Worm (Caenorhabditis elegans): ENCODE results near the gene C14B1.8.

Gene C14B1.8

ce11 chrIII:3737742-3738141 is 18.3 kb upstream of the C14B1.8 start:
- TF ChIP-seq klf-2 (GFP tag; conservative IDR thresholded peaks at IDR 0.05): no peak
- no peak for TF ChIP-seq ref-1 (GFP tag; conservative IDR thresholded peaks at IDR 0.05)
- TF ChIP-seq med-1 (GFP tag; optimal IDR thresholded peaks at IDR 0.05; ENCODE audit: insufficient read depth): no peak
- TF ChIP-seq flt-1 (GFP tag; IDR thresholded peaks at IDR 0.05): no peak
- TF ChIP-seq cog-1 (tag; optimal IDR thresholded peaks at IDR 0.05): no peak
- no peak for TF ChIP-seq tab-1 (GFP tag; IDR thresholded peaks at IDR 0.05)

- no peak for TF ChIP-seq klf-2 (GFP tag; conservative IDR thresholded peaks at IDR 0.05)
- TF ChIP-seq ztf-29 (GFP tag; IDR thresholded peaks at IDR 0.05): no peak
- no peak for TF ChIP-seq T22C8.4 (GFP tag; IDR thresholded peaks at IDR 0.05)
Measured at ce11 chrIII:3736302-3736701, 16.8 kb upstream of the C14B1.8 start, which contains the start of gene F34D10.4. F34D10.4 (plus strand) TSS chrIII:3736602.

ce11 chrIII:3735509-3736255 is 16.2 kb upstream of the C14B1.8 start:
- TF ChIP-seq ztf-29 (GFP tag; IDR thresholded peaks at IDR 0.05): no peak
- no peak for TF ChIP-seq T22C8.4 (GFP tag; IDR thresholded peaks at IDR 0.05)
- TF ChIP-seq ztf-23 (GFP tag; IDR thresholded peaks at IDR 0.05): no peak
- TF ChIP-seq flt-1 (GFP tag; IDR thresholded peaks at IDR 0.05): no peak
- no peak for TF ChIP-seq cog-1 (tag; optimal IDR thresholded peaks at IDR 0.05)
- TF ChIP-seq ref-1 (GFP tag; conservative IDR thresholded peaks at IDR 0.05): no peak
- TF ChIP-seq klf-2 (GFP tag; conservative IDR thresholded peaks at IDR 0.05): no peak
- TF ChIP-seq tab-1 (GFP tag; IDR thresholded peaks at IDR 0.05): no peak
- no peak for TF ChIP-seq med-1 (GFP tag; optimal IDR thresholded peaks at IDR 0.05; ENCODE audit: insufficient read depth)

ce11 chrIII:3734990-3735389 is 15.5 kb upstream of the C14B1.8 start, which contains the start of gene evl-18:
evl-18 (minus strand) TSS chrIII:3735039.
- no peak for TF ChIP-seq flt-1 (GFP tag; IDR thresholded peaks at IDR 0.05)
- TF ChIP-seq ztf-29 (GFP tag; IDR thresholded peaks at IDR 0.05): no peak
- no peak for TF ChIP-seq cog-1 (tag; optimal IDR thresholded peaks at IDR 0.05)
- TF ChIP-seq T22C8.4 (GFP tag; IDR thresholded peaks at IDR 0.05): no peak
- TF ChIP-seq ref-1 (GFP tag; conservative IDR thresholded peaks at IDR 0.05): no peak
- TF ChIP-seq klf-2 (GFP tag; conservative IDR thresholded peaks at IDR 0.05): no peak
- TF ChIP-seq tab-1 (GFP tag; IDR thresholded peaks at IDR 0.05): no peak
- TF ChIP-seq med-1 (GFP tag; optimal IDR thresholded peaks at IDR 0.05; ENCODE audit: insufficient read depth): no peak
- no peak for TF ChIP-seq ztf-23 (GFP tag; IDR thresholded peaks at IDR 0.05)

ce11 chrIII:3734007-3734406 is 14.5 kb upstream of the C14B1.8 start, which contains the start of gene F34D10.3:
F34D10.3 (plus strand) TSS chrIII:3734255.
- no peak for TF ChIP-seq ztf-29 (GFP tag; IDR thresholded peaks at IDR 0.05)
- TF ChIP-seq flt-1 (GFP tag; IDR thresholded peaks at IDR 0.05): no peak
- TF ChIP-seq ztf-23 (GFP tag; IDR thresholded peaks at IDR 0.05): no peak
- no peak for TF ChIP-seq T22C8.4 (GFP tag; IDR thresholded peaks at IDR 0.05)
- TF ChIP-seq med-1 (GFP tag; optimal IDR thresholded peaks at IDR 0.05; ENCODE audit: insufficient read depth): no peak
- no peak for TF ChIP-seq cog-1 (tag; optimal IDR thresholded peaks at IDR 0.05)
- TF ChIP-seq tab-1 (GFP tag; IDR thresholded peaks at IDR 0.05): no peak
- TF ChIP-seq ref-1 (GFP tag; conservative IDR thresholded peaks at IDR 0.05): no peak

- TF ChIP-seq T22C8.4 (GFP tag; IDR thresholded peaks at IDR 0.05): no peak
- no peak for TF ChIP-seq ztf-29 (GFP tag; IDR thresholded peaks at IDR 0.05)
- no peak for TF ChIP-seq ref-1 (GFP tag; conservative IDR thresholded peaks at IDR 0.05)
- TF ChIP-seq med-1 (GFP tag; optimal IDR thresholded peaks at IDR 0.05; ENCODE audit: insufficient read depth): no peak
- no peak for TF ChIP-seq klf-2 (GFP tag; conservative IDR thresholded peaks at IDR 0.05)
- no peak for TF ChIP-seq flt-1 (GFP tag; IDR thresholded peaks at IDR 0.05)
- no peak for TF ChIP-seq ztf-23 (GFP tag; IDR thresholded peaks at IDR 0.05)
- no peak for TF ChIP-seq tab-1 (GFP tag; IDR thresholded peaks at IDR 0.05)
- no peak for TF ChIP-seq cog-1 (tag; optimal IDR thresholded peaks at IDR 0.05)
Measured at ce11 chrIII:3730475-3730874, 11.0 kb upstream of the C14B1.8 start, which contains the start of gene F34D10.8. F34D10.8 (plus strand) TSS chrIII:3730775.

ce11 chrIII:3729520-3729919 is 10.0 kb upstream of the C14B1.8 start, which contains the start of gene F34D10.9:
F34D10.9 (minus strand) TSS chrIII:3729620.
- no peak for TF ChIP-seq med-1 (GFP tag; optimal IDR thresholded peaks at IDR 0.05; ENCODE audit: insufficient read depth)
- no peak for TF ChIP-seq ztf-29 (GFP tag; IDR thresholded peaks at IDR 0.05)
- no peak for TF ChIP-seq tab-1 (GFP tag; IDR thresholded peaks at IDR 0.05)
- TF ChIP-seq flt-1 (GFP tag; IDR thresholded peaks at IDR 0.05): no peak
- TF ChIP-seq ref-1 (GFP tag; conservative IDR thresholded peaks at IDR 0.05): no peak
- TF ChIP-seq T22C8.4 (GFP tag; IDR thresholded peaks at IDR 0.05): no peak
- no peak for TF ChIP-seq ztf-23 (GFP tag; IDR thresholded peaks at IDR 0.05)
- no peak for TF ChIP-seq cog-1 (tag; optimal IDR thresholded peaks at IDR 0.05)
- no peak for TF ChIP-seq klf-2 (GFP tag; conservative IDR thresholded peaks at IDR 0.05)

ce11 chrIII:3726443-3726842 is 7.0 kb upstream of the C14B1.8 start, which contains the start of gene gldi-5:
gldi-5 (minus strand) TSS chrIII:3726500.
- TF ChIP-seq ztf-29 (GFP tag; IDR thresholded peaks at IDR 0.05) (no peak), tab-1 (GFP tag; IDR thresholded peaks at IDR 0.05) (no peak), ref-1 (GFP tag; conservative IDR thresholded peaks at IDR 0.05) (no peak), cog-1 (tag; optimal IDR thresholded peaks at IDR 0.05) (no peak), med-1 (GFP tag; optimal IDR thresholded peaks at IDR 0.05; ENCODE audit: insufficient read depth) (no peak), T22C8.4 (GFP tag; IDR thresholded peaks at IDR 0.05) (no peak), flt-1 (GFP tag; IDR thresholded peaks at IDR 0.05) (no peak), klf-2 (GFP tag; conservative IDR thresholded peaks at IDR 0.05) (no peak), ztf-23 (GFP tag; IDR thresholded peaks at IDR 0.05) (no peak)

ce11 chrIII:3724880-3725279 is 5.4 kb upstream of the C14B1.8 start, which contains the start of gene C14B1.12:
C14B1.12 (minus strand) TSS chrIII:3724980.
- no peak for TF ChIP-seq ztf-29 (GFP tag; IDR thresholded peaks at IDR 0.05)
- TF ChIP-seq T22C8.4 (GFP tag; IDR thresholded peaks at IDR 0.05): no peak
- no peak for TF ChIP-seq tab-1 (GFP tag; IDR thresholded peaks at IDR 0.05)
- TF ChIP-seq ref-1 (GFP tag; conservative IDR thresholded peaks at IDR 0.05): no peak
- no peak for TF ChIP-seq cog-1 (tag; optimal IDR thresholded peaks at IDR 0.05)
- no peak for TF ChIP-seq flt-1 (GFP tag; IDR thresholded peaks at IDR 0.05)
- TF ChIP-seq klf-2 (GFP tag; conservative IDR thresholded peaks at IDR 0.05): no peak
- TF ChIP-seq med-1 (GFP tag; optimal IDR thresholded peaks at IDR 0.05; ENCODE audit: insufficient read depth): no peak
- no peak for TF ChIP-seq ztf-23 (GFP tag; IDR thresholded peaks at IDR 0.05)
